Fruit fly (Drosophila melanogaster): ENCODE measurements around the gene CG15445.

CG15445 gene

DNA sequence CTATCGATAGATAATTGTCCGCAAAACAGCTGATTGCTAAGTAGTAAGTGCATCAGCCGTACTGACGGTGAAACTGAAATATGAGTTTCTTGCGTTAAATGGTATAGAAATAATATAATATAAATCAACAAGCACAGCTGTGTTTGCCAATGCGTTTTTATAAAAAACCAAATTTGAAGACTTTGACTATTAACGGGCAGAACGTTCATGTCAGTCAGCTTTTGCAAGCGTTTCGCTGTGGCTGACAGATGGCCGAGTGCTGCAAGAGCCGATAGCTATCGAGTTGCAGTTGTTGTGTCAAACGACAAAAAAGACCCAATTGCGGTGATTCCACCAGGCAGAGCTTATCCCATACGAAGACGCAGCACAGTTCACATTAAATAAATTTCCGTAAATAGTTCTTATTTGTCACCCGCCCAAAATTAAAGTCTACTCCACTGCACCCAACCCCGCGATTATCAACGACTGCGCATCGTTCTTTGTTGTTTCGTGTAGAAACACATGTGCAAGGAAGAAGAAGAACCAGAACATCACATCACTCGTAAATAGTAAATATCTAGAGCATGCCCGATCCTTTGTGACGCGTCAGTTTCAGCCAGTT, at the start of gene CG15445, which contains the start of gene unc:
Gene CG15445 (plus strand): TSS at position 296 of the 601 bp plus-strand sequence.
Gene unc (minus strand): TSS at position 51 of the 601 bp plus-strand sequence.
- TF ChIP-seq h (optimal IDR thresholded peaks at IDR 0.05), result no peak
- no peak for TF ChIP-seq psq (optimal IDR thresholded peaks at IDR 0.05)
- TF ChIP-seq Sin3A (optimal IDR thresholded peaks at IDR 0.05), result no peak
- TF ChIP-seq ttk (optimal IDR thresholded peaks at IDR 0.05), result no peak
- TF ChIP-seq Myc (optimal IDR thresholded peaks at IDR 0.05), result no peak
- no peak for TF ChIP-seq insv (optimal IDR thresholded peaks at IDR 0.05)

DNA sequence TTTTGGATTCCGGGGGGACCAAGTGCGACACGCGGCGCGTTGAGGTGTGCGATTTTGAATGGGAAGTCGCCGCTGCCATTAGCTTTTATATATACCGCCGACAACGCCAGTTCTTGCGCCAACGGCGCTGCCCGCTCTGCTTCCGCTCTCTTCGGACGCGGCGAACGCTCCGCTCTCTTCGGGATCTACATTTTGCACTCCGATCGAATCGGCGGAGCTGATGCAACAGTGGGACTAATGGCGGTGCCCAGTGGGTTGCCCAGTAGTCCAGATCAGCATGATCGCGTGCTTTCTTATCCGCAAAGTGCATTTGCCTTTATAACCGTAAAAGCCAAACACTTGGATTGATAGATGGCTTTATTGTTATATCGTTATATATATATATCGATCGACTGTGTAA, 49.5 kb upstream of the CG15445 start, which contains the start of gene CG32512:
Gene CG32512 (minus strand): TSS at position 67 of the 400 bp plus-strand sequence.
- no peak for TF ChIP-seq Myc (optimal IDR thresholded peaks at IDR 0.05)
- no peak for TF ChIP-seq h (optimal IDR thresholded peaks at IDR 0.05)
- no peak for TF ChIP-seq ttk (optimal IDR thresholded peaks at IDR 0.05)
- no peak for TF ChIP-seq Sin3A (optimal IDR thresholded peaks at IDR 0.05)
- no peak for TF ChIP-seq insv (optimal IDR thresholded peaks at IDR 0.05)
- TF ChIP-seq psq (optimal IDR thresholded peaks at IDR 0.05), result no peak

DNA sequence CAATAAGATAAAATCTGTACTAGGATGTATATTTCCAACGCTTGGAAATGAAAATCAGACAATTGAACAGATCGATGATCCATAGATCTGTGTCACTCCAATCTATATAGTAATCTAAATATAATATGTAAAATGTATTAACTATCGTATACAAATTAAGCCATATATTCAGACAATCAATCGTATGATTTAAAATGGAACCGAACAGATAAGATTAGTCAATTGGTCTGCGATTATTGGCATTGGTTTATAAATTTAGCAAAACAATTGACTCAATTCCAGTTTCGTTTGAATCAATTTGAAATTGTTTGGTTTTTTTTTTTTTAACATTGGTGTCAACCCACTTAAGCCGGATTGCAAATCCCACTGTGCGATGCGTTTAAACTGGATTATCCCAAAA, 49.1 kb upstream of the CG15445 start:
- TF ChIP-seq ttk (optimal IDR thresholded peaks at IDR 0.05), result no peak
- no peak for TF ChIP-seq Sin3A (optimal IDR thresholded peaks at IDR 0.05)

DNA sequence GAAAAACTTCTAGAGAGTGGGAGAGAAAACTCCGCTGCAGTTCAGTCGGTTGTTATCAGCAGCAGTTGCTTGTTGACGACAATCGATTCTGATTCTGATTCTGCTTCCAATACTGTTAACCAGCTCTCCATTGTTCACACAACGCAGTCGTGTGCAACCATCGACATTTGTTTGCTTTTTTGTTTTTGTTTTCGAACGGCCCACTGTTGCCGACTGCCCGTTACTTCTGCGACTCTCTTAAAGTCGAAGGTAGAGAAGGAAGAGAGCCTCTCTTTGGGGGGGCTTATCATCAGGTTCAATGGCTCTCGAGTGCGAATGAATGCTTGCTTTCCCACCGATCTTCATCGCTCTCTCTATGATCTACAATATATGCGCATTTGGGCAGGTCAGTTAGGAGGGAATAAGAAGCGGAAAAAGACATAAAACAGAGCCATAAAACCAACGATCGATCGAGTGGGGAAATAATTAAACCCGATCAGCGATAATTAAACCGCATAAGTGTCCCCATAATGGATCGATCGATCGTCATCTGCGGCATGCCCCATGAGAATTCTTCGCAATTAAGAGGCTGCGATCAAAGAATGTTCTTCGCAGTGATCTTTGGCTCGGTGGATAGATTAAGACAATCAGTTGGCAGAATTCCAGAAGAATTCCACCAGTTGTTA, 45.1 kb upstream of the CG15445 start:
- TF ChIP-seq Sin3A (optimal IDR thresholded peaks at IDR 0.05), result no peak
- TF ChIP-seq ttk (optimal IDR thresholded peaks at IDR 0.05), result no peak
- no peak for TF ChIP-seq Myc (optimal IDR thresholded peaks at IDR 0.05)
- TF ChIP-seq insv (optimal IDR thresholded peaks at IDR 0.05), result no peak
- no peak for TF ChIP-seq h (optimal IDR thresholded peaks at IDR 0.05)
- no peak for TF ChIP-seq psq (optimal IDR thresholded peaks at IDR 0.05)

DNA sequence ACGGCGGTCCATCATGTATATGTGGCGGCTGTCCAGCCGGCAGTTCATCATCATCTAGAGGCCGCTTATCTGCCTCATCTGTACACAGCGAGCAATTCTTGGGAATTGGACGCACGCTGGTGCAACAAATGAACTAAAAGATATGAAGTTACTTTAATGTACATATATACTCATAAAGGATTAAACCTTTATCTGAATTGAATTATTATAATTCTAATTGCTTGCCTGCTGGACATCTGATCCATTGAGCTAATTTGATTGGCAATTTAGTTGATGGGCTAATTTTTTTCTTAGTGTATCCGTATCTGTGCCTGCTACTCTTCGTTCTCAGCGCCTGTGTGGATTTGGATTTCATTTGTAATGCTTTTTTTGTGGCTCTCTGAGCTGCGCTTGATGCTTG, 44.0 kb upstream of the CG15445 start:
- TF ChIP-seq Sin3A (optimal IDR thresholded peaks at IDR 0.05) (no peak), Myc (optimal IDR thresholded peaks at IDR 0.05) (no peak)

DNA sequence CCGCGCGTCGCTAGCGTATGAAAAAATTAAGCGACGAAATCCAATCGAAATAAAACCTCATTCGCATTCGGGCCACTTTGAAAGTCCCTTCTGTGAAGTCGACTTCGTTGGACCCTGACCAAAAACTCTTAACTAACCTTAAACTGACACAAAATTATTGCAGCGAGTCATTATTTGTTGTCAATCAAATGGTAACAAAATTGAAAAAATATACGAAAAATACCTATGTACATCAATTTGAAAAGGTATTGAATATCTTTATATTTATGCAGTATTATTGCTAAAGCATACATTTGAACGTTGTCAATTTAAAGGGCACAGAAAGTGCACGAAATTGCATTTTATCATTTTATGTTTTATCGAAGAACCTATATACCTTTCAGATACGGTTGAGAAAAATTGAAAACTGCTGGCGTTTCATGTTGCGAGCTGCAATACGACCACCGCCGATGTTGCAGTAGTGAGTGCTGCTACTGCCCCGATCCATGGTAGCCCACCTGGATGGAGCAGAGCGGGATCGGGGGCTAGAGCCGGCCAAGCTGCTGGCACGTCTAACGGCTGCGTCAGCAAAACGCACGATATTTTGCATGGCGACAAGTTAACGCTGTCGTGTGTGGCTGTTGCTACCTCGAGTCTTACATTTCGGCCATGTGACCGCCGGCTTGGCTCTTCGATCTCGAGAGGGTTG, 43.2 kb upstream of the CG15445 start:
- TF ChIP-seq psq (optimal IDR thresholded peaks at IDR 0.05) (no peak), insv (optimal IDR thresholded peaks at IDR 0.05) (no peak)

DNA sequence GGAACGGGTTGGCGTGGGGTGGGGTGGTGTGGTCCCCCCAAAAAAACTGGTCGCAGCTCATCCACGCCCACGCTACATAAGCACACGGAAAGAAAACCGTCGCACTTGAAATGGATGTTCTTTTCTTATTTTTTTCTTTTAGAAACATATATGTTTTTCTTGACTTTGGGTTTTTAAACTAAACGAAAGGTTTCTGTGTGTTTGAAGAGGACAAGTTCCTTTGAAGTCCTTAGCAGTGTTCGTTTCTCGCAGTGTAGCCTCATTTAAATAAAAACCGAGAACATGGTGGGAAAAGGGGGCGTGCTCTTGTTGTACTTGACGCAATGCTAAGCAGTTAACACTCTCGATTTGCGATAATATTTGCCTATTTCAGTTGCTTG, 42.6 kb upstream of the CG15445 start:
- no peak for TF ChIP-seq psq (optimal IDR thresholded peaks at IDR 0.05)
- TF ChIP-seq Myc (optimal IDR thresholded peaks at IDR 0.05), result no peak
- TF ChIP-seq Sin3A (optimal IDR thresholded peaks at IDR 0.05), result no peak
- TF ChIP-seq h (optimal IDR thresholded peaks at IDR 0.05), result no peak
- no peak for TF ChIP-seq insv (optimal IDR thresholded peaks at IDR 0.05)

DNA sequence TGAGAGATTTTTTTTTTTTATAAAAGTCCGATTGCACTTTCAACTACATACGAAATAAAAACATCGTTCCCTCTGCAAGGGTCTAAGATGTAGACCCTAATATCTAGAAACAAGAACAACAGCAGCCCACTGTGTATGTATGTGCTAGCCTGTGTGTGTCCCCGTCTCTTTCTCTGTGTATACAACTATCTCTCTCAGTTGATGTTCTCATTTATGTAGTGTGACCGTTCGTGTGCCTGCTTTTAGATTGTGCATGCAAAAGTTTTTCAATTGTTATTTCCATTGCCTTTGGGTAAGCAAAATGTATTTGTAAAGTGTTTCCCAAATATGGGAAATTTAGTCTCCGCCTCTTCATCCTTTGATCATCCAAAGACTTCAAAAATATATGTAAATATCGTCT, 36.6 kb upstream of the CG15445 start:
- TF ChIP-seq ttk (optimal IDR thresholded peaks at IDR 0.05) (no peak), Myc (optimal IDR thresholded peaks at IDR 0.05) (no peak), Sin3A (optimal IDR thresholded peaks at IDR 0.05) (no peak), psq (optimal IDR thresholded peaks at IDR 0.05) (no peak)

DNA sequence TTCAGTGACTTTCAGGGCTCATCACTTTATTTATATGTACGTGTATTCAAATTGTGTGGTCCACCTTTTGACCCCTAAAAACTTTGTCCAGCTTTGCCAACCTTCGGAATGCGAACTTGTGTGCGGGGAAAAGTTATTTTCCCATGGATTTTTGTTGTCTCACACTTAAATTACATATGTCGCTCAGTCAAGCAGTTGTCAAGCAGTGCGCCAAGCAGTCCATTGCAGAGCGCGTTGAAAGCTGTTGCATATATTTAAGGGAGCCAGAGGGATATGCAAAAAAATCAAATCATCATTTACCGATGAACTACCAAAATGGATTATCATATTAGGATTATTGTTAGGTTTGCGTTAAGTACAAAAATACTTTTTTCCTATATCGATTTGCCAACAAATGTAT, 33.7 kb upstream of the CG15445 start:
- no peak for TF ChIP-seq Myc (optimal IDR thresholded peaks at IDR 0.05)
- no peak for TF ChIP-seq Sin3A (optimal IDR thresholded peaks at IDR 0.05)
- TF ChIP-seq h (optimal IDR thresholded peaks at IDR 0.05), result no peak
- TF ChIP-seq psq (optimal IDR thresholded peaks at IDR 0.05), result no peak
- TF ChIP-seq insv (optimal IDR thresholded peaks at IDR 0.05), result no peak
- TF ChIP-seq ttk (optimal IDR thresholded peaks at IDR 0.05), result no peak

DNA sequence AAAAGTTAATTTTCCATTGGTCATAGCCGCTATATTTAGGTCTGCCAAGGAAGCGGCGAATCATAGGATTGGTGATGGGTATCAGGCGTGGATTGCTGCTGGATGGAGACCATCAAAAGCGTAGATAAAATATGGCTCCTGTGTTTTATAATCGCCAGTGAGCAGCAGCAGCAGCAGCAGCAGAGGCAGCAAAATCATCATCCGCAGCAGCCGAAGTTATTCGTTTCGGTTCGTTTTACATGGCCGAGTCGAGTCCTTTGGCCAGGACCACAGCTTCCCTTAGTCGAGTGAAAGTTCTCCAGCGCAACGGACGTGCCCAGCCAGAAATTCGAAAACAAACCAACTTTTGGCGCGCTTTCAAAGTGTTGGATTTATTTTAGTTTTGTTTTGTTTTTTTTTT, 23.4 kb upstream of the CG15445 start, which contains the start of gene stg1:
Gene stg1 (plus strand): TSS at position 301 of the 400 bp plus-strand sequence.
- TF ChIP-seq h (optimal IDR thresholded peaks at IDR 0.05) (no peak), Myc (optimal IDR thresholded peaks at IDR 0.05) (no peak), psq (optimal IDR thresholded peaks at IDR 0.05) (no peak), ttk (optimal IDR thresholded peaks at IDR 0.05) (no peak), insv (optimal IDR thresholded peaks at IDR 0.05) (no peak), Sin3A (optimal IDR thresholded peaks at IDR 0.05) (no peak)

DNA sequence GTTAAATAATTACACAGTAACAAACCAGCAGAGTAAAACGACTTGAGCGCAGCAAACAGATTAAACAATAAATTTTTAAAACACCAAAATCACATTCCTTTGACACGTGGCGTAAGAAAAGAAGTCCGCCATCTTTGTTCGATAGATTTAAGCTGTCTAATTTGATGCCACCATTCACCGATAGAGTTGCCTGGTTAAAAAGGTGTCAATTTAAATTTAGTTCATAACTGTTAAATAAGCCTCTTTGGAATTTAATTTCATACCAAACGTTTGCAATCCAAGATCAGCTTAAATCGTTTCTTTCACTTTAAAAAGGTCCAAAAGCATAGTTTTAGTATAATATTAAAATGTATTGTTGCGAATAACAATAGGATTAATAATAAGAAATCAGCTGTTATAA, 14.9 kb upstream of the CG15445 start, which contains the start of gene CG15446:
Gene CG15446 (minus strand): TSS at position 101 of the 400 bp plus-strand sequence.
- TF ChIP-seq insv (optimal IDR thresholded peaks at IDR 0.05) (no peak), Sin3A (optimal IDR thresholded peaks at IDR 0.05) (no peak), h (optimal IDR thresholded peaks at IDR 0.05) (no peak), Myc (optimal IDR thresholded peaks at IDR 0.05) (no peak), psq (optimal IDR thresholded peaks at IDR 0.05) (no peak), ttk (optimal IDR thresholded peaks at IDR 0.05) (no peak)

DNA sequence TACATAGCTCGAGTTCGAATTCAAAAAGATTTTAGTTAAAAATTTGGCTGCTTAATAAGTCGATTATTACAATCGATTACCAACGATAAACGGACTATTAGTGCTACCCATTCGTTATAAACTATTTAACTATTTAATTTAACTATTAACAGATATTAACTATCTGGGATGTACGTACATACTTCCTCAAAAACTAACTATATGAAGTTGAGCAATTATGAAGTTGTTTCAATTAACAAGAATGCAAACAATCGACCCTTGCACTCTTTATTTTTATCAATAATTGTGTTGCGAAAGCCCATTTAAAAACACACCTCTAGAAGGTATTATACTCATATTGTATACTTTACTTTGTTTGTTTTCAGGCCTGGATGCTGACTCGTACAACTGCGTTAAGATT, 10.7 kb upstream of the CG15445 start, which contains the start of gene CG1503:
Gene CG1503 (minus strand): TSS at position 101 of the 400 bp plus-strand sequence.
- TF ChIP-seq psq (optimal IDR thresholded peaks at IDR 0.05) (no peak), ttk (optimal IDR thresholded peaks at IDR 0.05) (no peak), h (optimal IDR thresholded peaks at IDR 0.05) (no peak), Myc (optimal IDR thresholded peaks at IDR 0.05) (no peak), insv (optimal IDR thresholded peaks at IDR 0.05) (no peak), Sin3A (optimal IDR thresholded peaks at IDR 0.05) (no peak)

Data from Kc167 (cell line).